Worm (Caenorhabditis elegans): ENCODE results near the gene rcq-5.

DNA sequence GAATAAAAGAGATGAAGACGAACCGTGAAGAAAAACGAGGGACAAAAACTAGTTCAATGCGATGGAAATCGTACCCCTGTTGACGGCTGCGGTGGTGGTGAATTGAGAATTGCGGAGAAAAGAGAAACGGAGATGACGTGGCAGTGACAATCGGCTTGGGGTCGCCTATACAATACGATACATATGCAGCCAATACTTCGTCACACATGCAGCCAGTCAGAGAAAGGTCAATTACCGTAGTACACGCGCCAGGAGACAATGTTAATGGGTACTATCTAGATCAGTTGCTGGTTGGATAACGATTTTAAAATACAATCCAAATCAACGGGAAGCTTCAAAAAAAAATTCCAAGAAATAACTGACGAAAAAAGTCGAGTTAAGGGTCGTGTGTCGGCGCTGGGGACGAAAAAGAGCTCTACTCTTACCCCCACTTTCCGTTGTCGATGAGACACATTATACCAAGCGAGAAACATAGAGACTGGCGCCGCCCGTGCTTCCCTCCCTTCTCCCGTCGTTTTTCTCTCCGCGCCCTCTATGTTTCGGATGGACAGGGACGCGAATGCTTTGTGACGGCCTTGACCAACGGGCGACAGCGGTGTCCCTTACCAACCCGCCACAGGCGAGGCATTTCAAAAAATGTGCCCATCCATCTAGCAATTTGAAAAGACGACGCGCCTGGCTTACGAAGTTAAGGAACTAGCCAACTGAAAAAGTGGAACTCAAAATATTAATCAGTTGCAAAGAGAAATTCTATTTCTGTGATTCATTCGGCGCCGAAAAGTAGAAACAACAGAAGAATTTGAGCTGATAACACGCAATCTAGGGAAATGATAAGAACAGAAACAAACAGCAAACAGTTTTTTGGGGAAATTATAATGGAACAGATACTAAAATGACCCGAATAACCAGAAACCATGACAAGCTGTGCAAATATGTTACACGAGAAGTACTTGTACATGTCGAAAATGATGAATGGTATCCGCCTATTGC is 38.9 kb downstream of the rcq-5 start:
- TF ChIP-seq pes-1 (GFP tag; IDR thresholded peaks at IDR 0.05) (no peak), ama-1 (optimal IDR thresholded peaks at IDR 0.05) (no peak), flt-1 (GFP tag; IDR thresholded peaks at IDR 0.05) (no peak), scrt-1 (GFP tag; IDR thresholded peaks at IDR 0.05) (no peak), tbx-11 (GFP tag; IDR thresholded peaks at IDR 0.05) (no peak), F13C5.2 (tag; optimal IDR thresholded peaks at IDR 0.05) (no peak), B0310.2 (tag; optimal IDR thresholded peaks at IDR 0.05) (no peak), tra-4 (tag; optimal IDR thresholded peaks at IDR 0.05) (no peak), ceh-36 (tag; optimal IDR thresholded peaks at IDR 0.05) (no peak), ceh-13 (GFP tag; optimal IDR thresholded peaks at IDR 0.05) (no peak), hmbx-1 (tag; optimal IDR thresholded peaks at IDR 0.05) (no peak), hnd-1 (tag; optimal IDR thresholded peaks at IDR 0.05) (no peak), hmg-4 (GFP tag; optimal IDR thresholded peaks at IDR 0.05) (peak; percentile 10), ets-7 (tag; optimal IDR thresholded peaks at IDR 0.05) (no peak)

All from whole organism, early embryonic.